Fruit fly (Drosophila melanogaster): ENCODE results near the gene pcx.

pcx gene

dm6 chrX:2180750-2181261, 44.3 kb upstream of the pcx start, which contains the start of gene pn:
Gene pn, plus strand, starts transcription at chrX:2181211.
- no peak for TF ChIP-seq dm (GFP tag; optimal IDR thresholded peaks at IDR 0.05)
- no peak for TF ChIP-seq CG12769 (tag; optimal IDR thresholded peaks at IDR 0.05)
- no peak for TF ChIP-seq CG8290 (GFP tag; optimal IDR thresholded peaks at IDR 0.05)
- TF ChIP-seq CG8290 (tag; optimal IDR thresholded peaks at IDR 0.05) = no peak
- TF ChIP-seq Gug (GFP tag; IDR thresholded peaks at IDR 0.05) = no peak
- TF ChIP-seq CG2712 (tag; optimal IDR thresholded peaks at IDR 0.05) = no peak
- TF ChIP-seq CG10209 (GFP tag; optimal IDR thresholded peaks at IDR 0.05) = no peak
- no peak for TF ChIP-seq ham (GFP tag; IDR thresholded peaks at IDR 0.05)
- no peak for TF ChIP-seq CG33557 (GFP tag; optimal IDR thresholded peaks at IDR 0.05)
- no peak for TF ChIP-seq sr (GFP tag; IDR thresholded peaks at IDR 0.05)
- TF ChIP-seq BEAF-32 (GFP tag; optimal IDR thresholded peaks at IDR 0.05) = peak; percentile 55
- TF ChIP-seq Fer3 (tag; optimal IDR thresholded peaks at IDR 0.05) = no peak
- TF ChIP-seq oc (tag; optimal IDR thresholded peaks at IDR 0.05) = no peak
- TF ChIP-seq Bdp1 (GFP tag; optimal IDR thresholded peaks at IDR 0.05) = no peak
- TF ChIP-seq CG15073 (GFP tag; optimal IDR thresholded peaks at IDR 0.05) = no peak
- TF ChIP-seq phol (tag; optimal IDR thresholded peaks at IDR 0.05) = peak; percentile 8
- TF ChIP-seq CG9797 (GFP tag; optimal IDR thresholded peaks at IDR 0.05) = no peak
- no peak for TF ChIP-seq HLH54F (GFP tag; optimal IDR thresholded peaks at IDR 0.05)
- TF ChIP-seq trh (GFP tag; optimal IDR thresholded peaks at IDR 0.05) = no peak
- no peak for TF ChIP-seq CG8281 (tag; optimal IDR thresholded peaks at IDR 0.05)
- peak; percentile 80 for TF ChIP-seq Sry-β (GFP tag; optimal IDR thresholded peaks at IDR 0.05)
- no peak for TF ChIP-seq CG10267 (tag; optimal IDR thresholded peaks at IDR 0.05)
- no peak for TF ChIP-seq slp2 (GFP tag; optimal IDR thresholded peaks at IDR 0.05)
- TF ChIP-seq schlank (tag; optimal IDR thresholded peaks at IDR 0.05) = no peak
- no peak for TF ChIP-seq Lim3 (GFP tag; IDR thresholded peaks at IDR 0.05)
- no peak for TF ChIP-seq exex (tag; optimal IDR thresholded peaks at IDR 0.05)
- TF ChIP-seq chinmo (GFP tag; IDR thresholded peaks at IDR 0.05; ENCODE audit: partially characterized antibody) = 0 out of 4 replicates have a peak, but pooled peaks have one; percentile 22
- TF ChIP-seq CG7556 (GFP tag; optimal IDR thresholded peaks at IDR 0.05) = no peak
- no peak for TF ChIP-seq org-1 (GFP tag; optimal IDR thresholded peaks at IDR 0.05)
- TF ChIP-seq Tbp (GFP tag; optimal IDR thresholded peaks at IDR 0.05) = no peak
- TF ChIP-seq otp (GFP tag; IDR thresholded peaks at IDR 0.05) = no peak
- 0 out of 3 replicates have a peak, but pooled peaks have one; percentile 39 for TF ChIP-seq CG16813 (GFP tag; IDR thresholded peaks at IDR 0.05; ENCODE audit: partially characterized antibody)
- TF ChIP-seq ato (GFP tag; IDR thresholded peaks at IDR 0.05; ENCODE audit: partially characterized antibody) = 0 out of 2 replicates have a peak, but pooled peaks have one; percentile 27
- peak; percentile 55 to 83 for TF ChIP-seq crp (GFP tag; optimal IDR thresholded peaks at IDR 0.05)
- TF ChIP-seq bsh (GFP tag; optimal IDR thresholded peaks at IDR 0.05) = no peak
- no peak for TF ChIP-seq vvl (GFP tag; IDR thresholded peaks at IDR 0.05)
- no peak for TF ChIP-seq CG10431 (GFP tag; optimal IDR thresholded peaks at IDR 0.05)
- no peak for TF ChIP-seq CG5180 (GFP tag; optimal IDR thresholded peaks at IDR 0.05)
- TF ChIP-seq wor (GFP tag; IDR thresholded peaks at IDR 0.05) = no peak
- no peak for TF ChIP-seq CG31388 (GFP tag; optimal IDR thresholded peaks at IDR 0.05)
- TF ChIP-seq pzg (GFP tag; optimal IDR thresholded peaks at IDR 0.05) = peak; percentile 25
- TF ChIP-seq Meics (GFP tag; optimal IDR thresholded peaks at IDR 0.05) = no peak
- no peak for TF ChIP-seq CG9215 (GFP tag; IDR thresholded peaks at IDR 0.05)
- TF ChIP-seq CG30431 (GFP tag; optimal IDR thresholded peaks at IDR 0.05) = no peak
- 0 out of 3 replicates have a peak, but pooled peaks have one; percentile 19 for TF ChIP-seq Doc3 (GFP tag; IDR thresholded peaks at IDR 0.05; ENCODE audit: partially characterized antibody)
- no peak for TF ChIP-seq Hr3 (GFP tag; optimal IDR thresholded peaks at IDR 0.05)
- TF ChIP-seq pb (GFP tag; optimal IDR thresholded peaks at IDR 0.05) = no peak
- peak; percentile 20; the same call in 1 of the 2 replicates for TF ChIP-seq amos (GFP tag; IDR thresholded peaks at IDR 0.05; ENCODE audit: partially characterized antibody)
- TF ChIP-seq dpn (GFP tag; optimal IDR thresholded peaks at IDR 0.05) = no peak
- peak; percentile 32; the same call in 1 of the 2 replicates for TF ChIP-seq CG13287 (GFP tag; IDR thresholded peaks at IDR 0.05; ENCODE audit: partially characterized antibody)
